Worm (Caenorhabditis elegans) whole organism, L1 larva: ENCODE measurements around the gene srt-31.

Source experiments
- C04F5.9 ChIP-seq: sonication (generic microtip); optimal IDR thresholded peaks from 2 replicates; lab custom pipeline; 2016; ENCODE audit warnings: missing genetic modification characterization, missing compliant biosample characterization
- ama-1 ChIP-seq: fragments of 150-350 bp; optimal IDR thresholded peaks from 2 replicates; lab custom pipeline; 2014
- jun-1 ChIP-seq: fragments of 150-350 bp; optimal IDR thresholded peaks from 2 replicates; lab custom pipeline; 2014; ENCODE audit warnings: missing biosample characterization, missing genetic modification reagents, missing genetic modification characterization
- lin-15B ChIP-seq: fragments of 150-350 bp; sonication (generic microtip); optimal IDR thresholded peaks from 3 replicates; lab custom pipeline; 2014; ENCODE audit warnings: missing biosample characterization, missing genetic modification characterization
- lin-39 ChIP-seq: fragments of 150-350 bp; optimal IDR thresholded peaks from 2 replicates; lab custom pipeline; 2014; ENCODE audit warnings: missing biosample characterization, missing genetic modification reagents, missing genetic modification characterization
- mep-1 ChIP-seq: fragments of 150-350 bp; optimal IDR thresholded peaks from 2 replicates; lab custom pipeline; 2014; ENCODE audit warnings: missing biosample characterization, missing genetic modification characterization
- nhr-11 ChIP-seq: fragments of 150-350 bp; optimal IDR thresholded peaks from 2 replicates; lab custom pipeline; 2014; ENCODE audit warnings: missing biosample characterization, missing genetic modification characterization
- nhr-76 ChIP-seq: sonication (generic microtip); optimal IDR thresholded peaks from 2 replicates; lab custom pipeline; 2017; ENCODE audit warnings: missing biosample characterization, missing genetic modification characterization
- pax-3 ChIP-seq: fragments of 200-800 bp; sonication (Bioruptor generic); optimal IDR thresholded peaks from 2 replicates; lab custom pipeline; 2018; ENCODE audit warnings: mild to moderate bottlenecking, missing genetic modification characterization, moderate library complexity, missing compliant biosample characterization
- snpc-4 ChIP-seq: fragments of 150-350 bp; optimal IDR thresholded peaks from 2 replicates; lab custom pipeline; 2014; ENCODE audit warnings: missing biosample characterization, missing genetic modification characterization
- tbx-2 ChIP-seq: sonication (generic microtip); optimal IDR thresholded peaks from 2 replicates; lab custom pipeline; 2016; ENCODE audit warnings: missing genetic modification characterization, missing compliant biosample characterization
- xbp-1 ChIP-seq: sonication (generic microtip); optimal IDR thresholded peaks from 2 replicates; lab custom pipeline; 2016; ENCODE audit warnings: missing genetic modification characterization, missing compliant biosample characterization

DNA sequence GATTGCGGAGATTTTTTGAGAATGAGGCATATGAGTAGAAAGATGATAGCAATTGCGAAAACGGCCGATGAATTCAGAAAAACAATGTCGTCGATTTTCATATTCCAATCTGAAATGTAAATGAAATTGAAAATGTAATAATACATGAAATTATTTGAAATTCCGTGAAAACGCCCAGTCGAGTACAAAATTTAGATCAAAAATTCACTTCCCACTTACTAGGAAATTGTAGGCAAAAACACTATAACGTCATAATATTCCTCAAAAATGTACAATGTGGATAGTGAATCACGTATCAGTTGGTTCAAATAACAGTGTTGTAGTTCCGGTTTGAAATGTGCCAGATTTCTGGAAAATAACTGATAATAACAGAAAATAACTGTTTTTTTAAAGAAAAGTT is 28.5 kb downstream of the srt-31 start, which contains the start of gene str-256:
- TF ChIP-seq C04F5.9 (tag; lab: Kevin White, UChicago) (no peak), nhr-76 (tag; lab: Kevin White, UChicago) (no peak), ama-1 (no peak), nhr-11 (tag; lab: Kevin White, UChicago) (no peak), snpc-4 (tag; lab: Kevin White, UChicago) (no peak), lin-39 (no peak), lin-15B (tag; lab: Kevin White, UChicago) (no peak), tbx-2 (tag; lab: Kevin White, UChicago) (no peak), mep-1 (no peak), jun-1 (tag; lab: Kevin White, UChicago) (no peak), xbp-1 (tag; lab: Kevin White, UChicago) (no peak), pax-3 (tag; lab: Kevin White, UChicago) (no peak)
